Fruit fly (Drosophila melanogaster) whole organism, embryonic: ENCODE measurements around the gene dia.
A peak's percentile ranks its signal among the peaks of the same experiment; 100 is the strongest.

ENCODE experiments used
- Abd-B ChIP-seq: fragments of 200-800 bp; sonication (Bioruptor generic); optimal IDR thresholded peaks from 2 replicates; lab custom pipeline; 2018; ENCODE audit warnings: missing biosample characterization, mild to moderate bottlenecking, missing genetic modification characterization, moderate library complexity
- Aef1 ChIP-seq: fragments of 200-800 bp; sonication (Bioruptor generic); IDR thresholded peaks from 3 replicates; pipeline ENCODE4 v1.3.6; 2022; ENCODE audit warnings: missing biosample characterization, missing genetic modification characterization
- C15 ChIP-seq: fragments of 200-800 bp; sonication (Bioruptor generic); IDR thresholded peaks from 3 replicates; pipeline ENCODE4 v1.3.6; 2022; ENCODE audit warnings: missing biosample characterization, missing genetic modification characterization
- CG10209 ChIP-seq: fragments of 200-800 bp; sonication (Bioruptor generic); optimal IDR thresholded peaks from 3 replicates; lab custom pipeline; 2017; ENCODE audit warnings: missing biosample characterization, mild to moderate bottlenecking, missing genetic modification characterization, missing genetic modification reagents
- CG10431 ChIP-seq: fragments of 200-800 bp; sonication (Bioruptor generic); optimal IDR thresholded peaks from 3 replicates; lab custom pipeline; 2018; ENCODE audit warnings: missing biosample characterization, mild to moderate bottlenecking, missing genetic modification characterization
- CG11504 ChIP-seq: fragments of 200-800 bp; sonication (Bioruptor generic); optimal IDR thresholded peaks from 3 replicates; lab custom pipeline; 2019; ENCODE audit warnings: missing biosample characterization, mild to moderate bottlenecking, missing genetic modification characterization, moderate library complexity
- CG12391 ChIP-seq: fragments of 200-800 bp; sonication (Bioruptor generic); optimal IDR thresholded peaks from 3 replicates; lab custom pipeline; 2018; ENCODE audit warnings: missing biosample characterization, mild to moderate bottlenecking, missing genetic modification characterization, moderate library complexity
- CG15601 ChIP-seq: fragments of 200-800 bp; sonication (Bioruptor generic); optimal IDR thresholded peaks from 3 replicates; lab custom pipeline; 2019; ENCODE audit warnings: missing biosample characterization, mild to moderate bottlenecking, missing genetic modification characterization, moderate library complexity
- CG17359 ChIP-seq: fragments of 200-800 bp; sonication (Bioruptor generic); optimal IDR thresholded peaks from 3 replicates; lab custom pipeline; 2018; ENCODE audit warnings: missing biosample characterization, mild to moderate bottlenecking, missing genetic modification characterization, moderate library complexity
- CG3281 ChIP-seq: fragments of 200-800 bp; sonication (Bioruptor generic); optimal IDR thresholded peaks from 3 replicates; lab custom pipeline; 2017; ENCODE audit warnings: missing biosample characterization, mild to moderate bottlenecking, missing genetic modification characterization
- CG34422 ChIP-seq: fragments of 200-800 bp; sonication (Bioruptor generic); IDR thresholded peaks from 3 replicates; pipeline ENCODE4 v1.3.6; 2022; ENCODE audit warnings: missing biosample characterization, missing genetic modification characterization
- CG3847 ChIP-seq: fragments of 200-800 bp; sonication (Bioruptor generic); IDR thresholded peaks from 2 replicates; pipeline ENCODE4 v1.3.6; 2022; ENCODE audit warnings: missing biosample characterization, missing genetic modification characterization
- CG43689 ChIP-seq: fragments of 200-800 bp; sonication (Bioruptor generic); IDR thresholded peaks from 2 replicates; pipeline ENCODE4 v1.3.6; 2022; ENCODE audit warnings: missing biosample characterization, missing genetic modification characterization
- CG6689 ChIP-seq: fragments of 200-800 bp; sonication (Bioruptor generic); IDR thresholded peaks from 2 replicates; pipeline ENCODE4 v1.3.6; 2022; ENCODE audit warnings: missing biosample characterization, missing genetic modification characterization
- CG9215 ChIP-seq: fragments of 200-800 bp; sonication (Bioruptor generic); IDR thresholded peaks from 2 replicates; pipeline ENCODE4 v1.3.6; 2022; ENCODE audit warnings: missing biosample characterization, missing genetic modification characterization
- CG9437 ChIP-seq: fragments of 200-800 bp; sonication (Bioruptor generic); optimal IDR thresholded peaks from 2 replicates; lab custom pipeline; 2018; ENCODE audit warnings: missing biosample characterization, mild to moderate bottlenecking, missing genetic modification characterization
- CG9609 ChIP-seq: fragments of 200-800 bp; sonication (Bioruptor generic); optimal IDR thresholded peaks from 3 replicates; lab custom pipeline; 2016; ENCODE audit warnings: missing biosample characterization, missing genetic modification characterization
- CG9817 ChIP-seq: fragments of 200-800 bp; sonication (Bioruptor generic); optimal IDR thresholded peaks from 2 replicates; lab custom pipeline; 2018; ENCODE audit warnings: missing biosample characterization, mild to moderate bottlenecking, missing genetic modification characterization, moderate library complexity
- CHES-1-like ChIP-seq: fragments of 200-800 bp; sonication (Bioruptor generic); optimal IDR thresholded peaks from 2 replicates; lab custom pipeline; 2016; ENCODE audit warnings: missing biosample characterization, missing genetic modification characterization
- Dbx ChIP-seq: fragments of 200-800 bp; sonication (Bioruptor generic); IDR thresholded peaks from 3 replicates; pipeline ENCODE4 v1.3.6; 2022; ENCODE audit warnings: missing biosample characterization, missing genetic modification characterization
- Dek ChIP-seq: fragments of 200-800 bp; sonication (Bioruptor generic); optimal IDR thresholded peaks from 3 replicates; lab custom pipeline; 2019; ENCODE audit warnings: missing biosample characterization, mild to moderate bottlenecking, missing genetic modification characterization, moderate library complexity
- Doc3 ChIP-seq: fragments of 200-800 bp; sonication (Bioruptor generic); IDR thresholded peaks from 3 replicates; pipeline ENCODE4 v1.3.6; 2022; ENCODE audit warnings: missing biosample characterization, missing genetic modification characterization; ENCODE audit not compliant: partially characterized antibody
- Eip74EF ChIP-seq, 2 experiments: fragments of 200-800 bp in 1 of 2; fragments of >200 bp in 1 of 2; sonication (Bioruptor generic) in 1 of 2; optimal IDR thresholded peaks; 2 replicates each; lab custom pipeline; 2017 to 2019; ENCODE audit warnings: missing biosample characterization in 2 of 2, missing genetic modification characterization in 2 of 2, mild to moderate bottlenecking in 1 of 2, moderate library complexity in 1 of 2
- Fer3 ChIP-seq: fragments of 200-800 bp; sonication (Bioruptor generic); optimal IDR thresholded peaks from 2 replicates; lab custom pipeline; 2018; ENCODE audit warnings: missing biosample characterization, mild to moderate bottlenecking, missing genetic modification characterization, moderate library complexity
- Hmr ChIP-seq: fragments of 200-800 bp; sonication (Bioruptor generic); optimal IDR thresholded peaks from 3 replicates; lab custom pipeline; 2017; ENCODE audit warnings: mild to moderate bottlenecking, missing biosample characterization, missing genetic modification reagents, missing genetic modification characterization
- Mes4 ChIP-seq: fragments of 200-800 bp; sonication (Bioruptor generic); optimal IDR thresholded peaks from 2 replicates; lab custom pipeline; 2016; ENCODE audit warnings: missing biosample characterization, missing genetic modification characterization
- Nf-YC ChIP-seq: fragments of 200-800 bp; optimal IDR thresholded peaks from 3 replicates; lab custom pipeline; 2019; ENCODE audit warnings: missing biosample characterization, mild to moderate bottlenecking, missing genetic modification characterization, moderate library complexity
- TFAM ChIP-seq: fragments of 200-800 bp; sonication (Bioruptor generic); optimal IDR thresholded peaks from 2 replicates; lab custom pipeline; 2017; ENCODE audit warnings: missing biosample characterization, missing genetic modification characterization, inconsistent platforms
- Vsx1 ChIP-seq: fragments of 200-800 bp; sonication (Bioruptor generic); optimal IDR thresholded peaks from 2 replicates; lab custom pipeline; 2017; ENCODE audit warnings: missing biosample characterization, mild to moderate bottlenecking, missing genetic modification characterization, missing genetic modification reagents
- bcd ChIP-seq: fragments of 200-800 bp; sonication (Bioruptor generic); optimal IDR thresholded peaks from 2 replicates; lab custom pipeline; 2017; ENCODE audit warnings: missing biosample characterization, mild to moderate bottlenecking, missing genetic modification characterization
- bsh ChIP-seq, 2 experiments: fragments of 200-800 bp; sonication (Bioruptor generic); optimal IDR thresholded peaks; 2 replicates each; lab custom pipeline; 2017 to 2018; ENCODE audit warnings: mild to moderate bottlenecking in 2 of 2, missing biosample characterization in 2 of 2, missing genetic modification characterization in 2 of 2, moderate library complexity in 1 of 2
- chn ChIP-seq: fragments of 200-800 bp; sonication (Bioruptor generic); optimal IDR thresholded peaks from 2 replicates; lab custom pipeline; 2016; ENCODE audit warnings: missing biosample characterization, missing genetic modification characterization
- disco-r ChIP-seq: fragments of 200-800 bp; sonication (Bioruptor generic); optimal IDR thresholded peaks from 2 replicates; lab custom pipeline; 2016; ENCODE audit warnings: missing biosample characterization, missing genetic modification characterization
- dysf ChIP-seq: fragments of 200-800 bp; sonication (Bioruptor generic); IDR thresholded peaks from 3 replicates; pipeline ENCODE4 v1.3.6; 2022; ENCODE audit warnings: missing biosample characterization, missing genetic modification characterization
- ems ChIP-seq: fragments of 200-800 bp; sonication (Bioruptor generic); optimal IDR thresholded peaks from 3 replicates; lab custom pipeline; 2016; ENCODE audit warnings: missing biosample characterization, missing genetic modification characterization
- eyg ChIP-seq: fragments of 200-800 bp; sonication (Bioruptor generic); optimal IDR thresholded peaks from 3 replicates; lab custom pipeline; 2016; ENCODE audit warnings: missing biosample characterization, missing genetic modification characterization
- fd3F ChIP-seq: fragments of 200-800 bp; sonication (Bioruptor generic); optimal IDR thresholded peaks from 2 replicates; lab custom pipeline; 2018; ENCODE audit warnings: missing biosample characterization, mild to moderate bottlenecking, missing genetic modification characterization, moderate library complexity
- fd64A ChIP-seq: fragments of 200-800 bp; sonication (Bioruptor generic); optimal IDR thresholded peaks from 3 replicates; lab custom pipeline; 2018; ENCODE audit warnings: missing biosample characterization, mild to moderate bottlenecking, missing genetic modification characterization
- kah ChIP-seq: fragments of 200-800 bp; sonication (Bioruptor generic); optimal IDR thresholded peaks from 2 replicates; lab custom pipeline; 2018; ENCODE audit warnings: missing biosample characterization, mild to moderate bottlenecking, missing genetic modification characterization
- lab ChIP-seq: fragments of 200-800 bp; sonication (Bioruptor generic); optimal IDR thresholded peaks from 3 replicates; lab custom pipeline; 2017; ENCODE audit warnings: missing biosample characterization, missing genetic modification characterization, mild to moderate bottlenecking, moderate library complexity, missing genetic modification reagents
- lola ChIP-seq, 3 experiments: fragments of >200 bp in 2 of 3; fragments of 200-800 bp in 1 of 3; sonication (Bioruptor generic) in 1 of 3; optimal IDR thresholded peaks; 2 replicates each; lab custom pipeline; 2017 to 2019; ENCODE audit warnings: missing biosample characterization in 3 of 3, missing genetic modification characterization in 3 of 3, mild to moderate bottlenecking in 1 of 3, moderate library complexity in 1 of 3
- sens ChIP-seq: fragments of 200-800 bp; sonication (Bioruptor generic); peaks from one replicate; lab custom pipeline; 2016; ENCODE audit warnings: missing biosample characterization, missing genetic modification characterization
- sisA ChIP-seq: fragments of 200-800 bp; sonication (Bioruptor generic); IDR thresholded peaks from 2 replicates; pipeline ENCODE4 v1.3.6; 2022; ENCODE audit warnings: missing biosample characterization, missing genetic modification characterization
- stc ChIP-seq: fragments of 200-800 bp; sonication (Bioruptor generic); IDR thresholded peaks from 2 replicates; pipeline ENCODE4 v1.3.6; 2022; ENCODE audit warnings: missing biosample characterization, missing genetic modification characterization
- sug ChIP-seq: fragments of 200-800 bp; optimal IDR thresholded peaks from 2 replicates; lab custom pipeline; 2019; ENCODE audit warnings: missing biosample characterization, mild to moderate bottlenecking, missing genetic modification characterization, moderate library complexity
- tap ChIP-seq: fragments of 200-800 bp; optimal IDR thresholded peaks from 3 replicates; lab custom pipeline; 2019; ENCODE audit warnings: missing biosample characterization, mild to moderate bottlenecking, missing genetic modification characterization, moderate library complexity
- tgo ChIP-seq: fragments of 200-800 bp; sonication (Bioruptor generic); IDR thresholded peaks from 3 replicates; pipeline ENCODE4 v1.3.6; 2022; ENCODE audit warnings: missing biosample characterization, missing genetic modification characterization
- zfh2 ChIP-seq: fragments of 200-800 bp; sonication (Bioruptor generic); optimal IDR thresholded peaks from 2 replicates; lab custom pipeline; 2016; ENCODE audit warnings: missing biosample characterization, missing genetic modification characterization

dia gene

DNA sequence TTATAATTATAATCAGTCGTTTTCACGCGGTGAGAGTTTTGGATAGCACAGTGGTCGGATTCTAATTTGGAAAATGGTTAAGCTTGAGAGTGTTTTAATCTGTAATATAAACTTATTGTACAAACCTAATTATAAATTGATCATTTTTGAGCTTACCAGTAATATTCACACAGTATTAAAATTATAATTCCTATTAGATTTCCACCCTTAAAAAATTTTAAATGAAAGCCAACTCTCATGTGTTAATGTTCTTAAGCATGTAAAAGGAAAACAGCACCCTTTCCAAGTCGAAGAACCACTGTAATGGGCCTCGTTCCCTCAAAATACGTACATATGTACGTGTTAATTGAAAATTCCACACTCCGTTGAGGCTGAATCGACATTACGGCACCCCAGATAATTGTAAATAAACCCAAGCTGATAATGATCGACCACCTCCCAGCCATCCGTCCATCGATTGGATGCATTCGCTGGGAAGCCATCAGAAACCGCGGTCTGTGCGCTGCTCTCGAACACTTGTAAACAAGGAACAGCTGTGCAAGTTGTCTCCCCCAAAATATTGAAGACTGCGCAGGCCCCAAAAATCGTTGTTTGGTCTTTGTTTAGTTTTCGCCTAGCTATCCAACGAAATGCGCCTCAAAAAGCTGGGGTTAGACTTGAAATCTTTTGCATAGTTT, 2.0 kb downstream of the dia start (continued):
- TF ChIP-seq fd3F (GFP tag; lab: Kevin White, UChicago) (peak; percentile 43), bcd (GFP tag; lab: Kevin White, UChicago) (peak; percentile 15), sisA (GFP tag; lab: Robert Waterston, UW) (peak; percentile 34), Dek (tag; lab: Kevin White, UChicago) (peak; percentile 43), dysf (GFP tag; lab: Robert Waterston, UW) (peak; percentile 67), kah (GFP tag; lab: Kevin White, UChicago) (peak; percentile 74), CG9437 (GFP tag; lab: Kevin White, UChicago) (peak; percentile 35), sens (GFP tag; lab: Kevin White, UChicago) (peak; percentile 72), lola (GFP tag; optimal IDR thresholded peaks at IDR 0.05; lab: Kevin White, UChicago) (peak in 1 of 3 experiments; percentile 42), CG12391 (tag; lab: Kevin White, UChicago) (peak; percentile 63), Nf-YC (peak; percentile 13), stc (GFP tag; lab: Robert Waterston, UW) (peak; percentile 51), CG9817 (peak; percentile 41), CG11504 (tag; lab: Kevin White, UChicago) (peak; percentile 77), Dbx (GFP tag; lab: Robert Waterston, UW) (peak; percentile 36; the same call in 1 of the 3 replicates), Doc3 (GFP tag; lab: Robert Waterston, UW) (no peak), Aef1 (peak; percentile 31; the same call in 1 of the 3 replicates), CG15601 (tag; lab: Kevin White, UChicago) (peak; percentile 23), Hmr (GFP tag; lab: Kevin White, UChicago) (peak; percentile 51), tgo (GFP tag; lab: Robert Waterston, UW) (peak; percentile 50; the same call in 2 of the 3 replicates), CG3847 (GFP tag; lab: Robert Waterston, UW) (peak; percentile 41; the same call in 1 of the 2 replicates), tap (tag; lab: Kevin White, UChicago) (peak; percentile 49), eyg (GFP tag; lab: Kevin White, UChicago) (no peak), CG10209 (GFP tag; lab: Kevin White, UChicago) (peak; percentile 38), lab (GFP tag; lab: Kevin White, UChicago) (peak; percentile 54), fd64A (peak; percentile 55), bsh (GFP tag; optimal IDR thresholded peaks at IDR 0.05; lab: Kevin White, UChicago) (peak in 1 of 2 experiments; percentile 69), CG9215 (peak; percentile 29; the same call in 1 of the 2 replicates), Mes4 (GFP tag; lab: Kevin White, UChicago) (no peak), Abd-B (GFP tag; lab: Kevin White, UChicago) (peak; percentile 34), Eip74EF (GFP tag; optimal IDR thresholded peaks at IDR 0.05; lab: Kevin White, UChicago) (peak in 1 of 2 experiments; percentile 9), TFAM (GFP tag; lab: Kevin White, UChicago) (no peak), CHES-1-like (no peak), CG17359 (peak; percentile 56), CG6689 (GFP tag; lab: Robert Waterston, UW) (peak; percentile 59), sug (tag; lab: Kevin White, UChicago) (peak; percentile 14), chn (GFP tag; lab: Kevin White, UChicago) (peak; percentile 25), CG10431 (GFP tag; lab: Kevin White, UChicago) (no peak), disco-r (GFP tag; lab: Kevin White, UChicago) (peak; percentile 20), CG34422 (GFP tag; lab: Robert Waterston, UW) (no peak), zfh2 (GFP tag; lab: Kevin White, UChicago) (peak; percentile 14), C15 (GFP tag; lab: Robert Waterston, UW) (0 out of 3 replicates have a peak, but pooled peaks have one; percentile 24), ems (GFP tag; lab: Kevin White, UChicago) (peak; percentile 22), Vsx1 (GFP tag; lab: Kevin White, UChicago) (peak; percentile 45), CG9609 (GFP tag; lab: Kevin White, UChicago) (no peak), CG43689 (GFP tag; lab: Robert Waterston, UW) (no peak), CG3281 (GFP tag; lab: Kevin White, UChicago) (peak; percentile 38), Fer3 (tag; lab: Kevin White, UChicago) (peak; percentile 53)
